Fruit fly (Drosophila melanogaster) S2 (cell line): Measurements from ENCODE around the gene CG31467.

Source experiments
- CG8478 ChIP-seq: fragments of >200 bp; optimal IDR thresholded peaks from 2 replicates; lab custom pipeline; 2018
- CTCF ChIP-seq, 2 experiments: fragments of >200 bp; optimal IDR thresholded peaks; 2 replicates each; lab custom pipeline; 2018

dm6 chr3R:10688835-10689234, 17.8 kb downstream of the CG31467 start:
- TF ChIP-seq CG8478 (lab: Kevin White, UChicago) (no peak), CTCF (optimal IDR thresholded peaks at IDR 0.05; lab: Kevin White, UChicago) (no peak)
